Worm (Caenorhabditis elegans) whole organism, L1 larva: ENCODE measurements around the gene Y57G11C.8.

ENCODE experiments used
- alr-1 ChIP-seq: fragments of 200-800 bp; sonication (Bioruptor generic); optimal IDR thresholded peaks from 2 replicates; lab custom pipeline; 2018; ENCODE audit warnings: borderline replicate concordance, mild to moderate bottlenecking, missing genetic modification characterization, missing compliant biosample characterization
- ama-1 ChIP-seq: fragments of 150-350 bp; optimal IDR thresholded peaks from 2 replicates; lab custom pipeline; 2014
- ceh-8 ChIP-seq: fragments of 200-800 bp; sonication (Bioruptor generic); optimal IDR thresholded peaks from 2 replicates; lab custom pipeline; 2018; ENCODE audit warnings: mild to moderate bottlenecking, missing genetic modification characterization, moderate library complexity, missing compliant biosample characterization
- ces-1 ChIP-seq: fragments of 150-350 bp; optimal IDR thresholded peaks from 2 replicates; lab custom pipeline; 2014; ENCODE audit warnings: missing biosample characterization, missing genetic modification reagents, missing genetic modification characterization
- dpl-1 ChIP-seq, 3 experiments: fragments of 150-350 bp in 2 of 3; sonication (generic microtip) in 1 of 3; optimal IDR thresholded peaks; 2 replicates each; lab custom pipeline; 2014 to 2017; ENCODE audit warnings: missing biosample characterization in 3 of 3, missing genetic modification characterization in 3 of 3, missing genetic modification reagents in 3 of 3
- efl-1 ChIP-seq, 4 experiments: fragments of 150-350 bp; optimal IDR thresholded peaks in 3 of 4; peaks in 1 of 4; 1 replicate in 1 of 4; 2 replicates in 3 of 4; lab custom pipeline; 2014; ENCODE audit warnings: missing biosample characterization in 2 of 4, missing genetic modification characterization in 2 of 4, missing genetic modification reagents in 2 of 4
- nhr-28 ChIP-seq: fragments of 150-350 bp; optimal IDR thresholded peaks from 2 replicates; lab custom pipeline; 2014; ENCODE audit warnings: missing biosample characterization, missing genetic modification characterization
- nhr-76 ChIP-seq: sonication (generic microtip); optimal IDR thresholded peaks from 2 replicates; lab custom pipeline; 2017; ENCODE audit warnings: missing biosample characterization, missing genetic modification characterization
- snpc-4 ChIP-seq: fragments of 150-350 bp; optimal IDR thresholded peaks from 2 replicates; lab custom pipeline; 2014; ENCODE audit warnings: missing biosample characterization, missing genetic modification characterization
- tbx-2 ChIP-seq: sonication (generic microtip); optimal IDR thresholded peaks from 2 replicates; lab custom pipeline; 2016; ENCODE audit warnings: missing genetic modification characterization, missing compliant biosample characterization
- unc-130 ChIP-seq: fragments of 150-350 bp; optimal IDR thresholded peaks from 2 replicates; lab custom pipeline; 2017; ENCODE audit warnings: missing biosample characterization, missing genetic modification characterization, inconsistent platforms
- unc-62 ChIP-seq: fragments of 150-350 bp; optimal IDR thresholded peaks from 2 replicates; lab custom pipeline; 2014; ENCODE audit warnings: missing biosample characterization, missing genetic modification reagents, missing genetic modification characterization

DNA sequence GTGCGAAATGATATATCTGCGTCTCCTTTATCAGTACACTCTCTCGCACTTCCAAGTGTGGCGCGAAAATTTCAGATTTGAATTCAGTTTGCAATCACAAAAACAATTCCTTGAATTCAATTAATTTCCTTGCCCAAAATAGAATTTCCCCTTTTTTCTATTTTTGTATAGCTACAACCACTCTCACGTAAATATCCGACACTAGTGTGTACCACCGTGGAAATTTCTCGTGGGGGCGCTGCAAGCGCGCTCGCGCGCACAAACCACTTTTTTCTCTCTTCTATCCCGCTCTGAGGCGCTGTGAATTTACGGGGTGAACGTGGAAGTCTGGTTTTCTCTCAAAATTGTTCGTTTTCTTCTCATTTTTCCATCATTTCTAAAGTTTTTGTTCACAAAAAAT is at the start of gene Y57G11C.8:
- no peak for TF ChIP-seq alr-1
- no peak for TF ChIP-seq tbx-2
- TF ChIP-seq ama-1 (lab: Kevin White, UChicago): no peak
- no peak for TF ChIP-seq unc-62 (GFP tag; lab: Kevin White, UChicago)
- no peak for TF ChIP-seq nhr-76 (tag; lab: Kevin White, UChicago)
- no peak for TF ChIP-seq efl-1 (optimal IDR thresholded peaks at IDR 0.05; lab: Kevin White, UChicago)
- no peak for TF ChIP-seq efl-1 (GFP tag; optimal IDR thresholded peaks at IDR 0.05 in 1 of 2; lab: Kevin White, UChicago)
- no peak for TF ChIP-seq unc-130 (tag; lab: Kevin White, UChicago)
- no peak for TF ChIP-seq ceh-8
- TF ChIP-seq nhr-28 (tag; lab: Kevin White, UChicago): no peak
- TF ChIP-seq ces-1 (GFP tag; lab: Kevin White, UChicago): no peak
- no peak for TF ChIP-seq snpc-4 (tag; lab: Kevin White, UChicago)
- no peak for TF ChIP-seq dpl-1 (GFP tag; optimal IDR thresholded peaks at IDR 0.05; lab: Kevin White, UChicago)
